Fruit fly (Drosophila melanogaster): Measurements from ENCODE around the gene CG33229.

The CG33229 gene

DNA sequence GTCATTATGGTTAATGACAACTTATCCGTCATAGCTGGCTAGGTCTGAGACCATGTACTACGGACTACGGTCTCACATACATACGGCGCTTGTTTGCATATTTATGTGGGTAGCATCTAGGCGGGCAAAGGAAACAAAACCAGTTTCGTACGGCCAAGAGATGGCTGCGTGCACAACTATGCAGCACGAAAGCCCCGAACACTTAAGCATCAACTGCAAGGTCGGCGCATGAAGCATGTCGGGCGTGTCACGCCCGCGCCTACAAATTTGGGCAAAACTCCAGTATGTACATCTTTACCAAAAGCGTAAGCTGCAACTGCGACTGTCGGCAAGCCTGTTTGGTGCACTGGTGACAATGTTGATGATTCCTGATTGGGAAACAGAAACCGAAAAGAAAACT, 45.7 kb upstream of the CG33229 start (continued):
- no peak for TF ChIP-seq Blimp-1 (GFP tag; optimal IDR thresholded peaks at IDR 0.05)
- no peak for TF ChIP-seq caup (GFP tag; optimal IDR thresholded peaks at IDR 0.05; ENCODE audit: severe bottlenecking)
- no peak for TF ChIP-seq CG8388 (GFP tag; optimal IDR thresholded peaks at IDR 0.05)
- no peak for TF ChIP-seq CHES-1-like (GFP tag; optimal IDR thresholded peaks at IDR 0.05)
- no peak for TF ChIP-seq gsb-n (tag; optimal IDR thresholded peaks at IDR 0.05)
- 0 out of 4 replicates have a peak, but pooled peaks have one; percentile 33 for TF ChIP-seq chinmo (GFP tag; IDR thresholded peaks at IDR 0.05; ENCODE audit: partially characterized antibody)
- no peak for TF ChIP-seq lola (GFP tag; optimal IDR thresholded peaks at IDR 0.05)
- no peak for TF ChIP-seq CG2202 (tag; optimal IDR thresholded peaks at IDR 0.05)
- TF ChIP-seq sr (GFP tag; IDR thresholded peaks at IDR 0.05) = 0 out of 3 replicates have a peak, but pooled peaks have one; percentile 10
- TF ChIP-seq tna (GFP tag; IDR thresholded peaks at IDR 0.05; ENCODE audit: partially characterized antibody) = no peak
- no peak for TF ChIP-seq Chrac-16 (GFP tag; optimal IDR thresholded peaks at IDR 0.05)
- no peak for TF ChIP-seq sisA (GFP tag; IDR thresholded peaks at IDR 0.05)
- peak; percentile 29 for TF ChIP-seq gcm (GFP tag; optimal IDR thresholded peaks at IDR 0.05)
- no peak for TF ChIP-seq twi (tag; optimal IDR thresholded peaks at IDR 0.05)
- 0 out of 2 replicates have a peak, but pooled peaks have one; percentile 17 for TF ChIP-seq vvl (GFP tag; IDR thresholded peaks at IDR 0.05)
- peak; percentile 38; the same call in 1 of the 2 replicates for TF ChIP-seq Scr (GFP tag; IDR thresholded peaks at IDR 0.05; ENCODE audit: partially characterized antibody)
- no peak for TF ChIP-seq Dad (GFP tag; optimal IDR thresholded peaks at IDR 0.05)
- 0 out of 2 replicates have a peak, but pooled peaks have one; percentile 3 for TF ChIP-seq Rx (GFP tag; IDR thresholded peaks at IDR 0.05)
- TF ChIP-seq zen2 (GFP tag; IDR thresholded peaks at IDR 0.05; ENCODE audit: partially characterized antibody) = 0 out of 3 replicates have a peak, but pooled peaks have one; percentile 29
- TF ChIP-seq CG16813 (GFP tag; IDR thresholded peaks at IDR 0.05; ENCODE audit: partially characterized antibody) = 0 out of 3 replicates have a peak, but pooled peaks have one; percentile 33
- TF ChIP-seq Hey (tag; optimal IDR thresholded peaks at IDR 0.05) = no peak
- TF ChIP-seq Spps (tag; optimal IDR thresholded peaks at IDR 0.05) = no peak
- peak; percentile 29; the same call in 1 of the 3 replicates for TF ChIP-seq CG7963 (GFP tag; IDR thresholded peaks at IDR 0.05; ENCODE audit: partially characterized antibody)
- no peak for TF ChIP-seq CG12659 (GFP tag; optimal IDR thresholded peaks at IDR 0.05)
- TF ChIP-seq Trl (optimal IDR thresholded peaks at IDR 0.05) = no peak
- no peak for TF ChIP-seq Trl (GFP tag; optimal IDR thresholded peaks at IDR 0.05)
- no peak for TF ChIP-seq CG4328 (GFP tag; optimal IDR thresholded peaks at IDR 0.05)
- TF ChIP-seq B-H2 (GFP tag; optimal IDR thresholded peaks at IDR 0.05) = no peak
- no peak for TF ChIP-seq Asciz (GFP tag; optimal IDR thresholded peaks at IDR 0.05)
- TF ChIP-seq insv (GFP tag; optimal IDR thresholded peaks at IDR 0.05) = no peak
- TF ChIP-seq Doc3 (GFP tag; IDR thresholded peaks at IDR 0.05; ENCODE audit: partially characterized antibody) = peak; percentile 25; the same call in 1 of the 3 replicates
- TF ChIP-seq Poxn (GFP tag; IDR thresholded peaks at IDR 0.05) = no peak
- TF ChIP-seq Oli (tag; optimal IDR thresholded peaks at IDR 0.05) = no peak
- TF ChIP-seq ftz-f1 (GFP tag; optimal IDR thresholded peaks at IDR 0.05) = no peak
- TF ChIP-seq C15 (GFP tag; IDR thresholded peaks at IDR 0.05) = no peak
- TF ChIP-seq hb (GFP tag; IDR thresholded peaks at IDR 0.05; ENCODE audit: partially characterized antibody) = no peak
- TF ChIP-seq nmo (GFP tag; optimal IDR thresholded peaks at IDR 0.05) = no peak
- no peak for TF ChIP-seq CG11695 (GFP tag; IDR thresholded peaks at IDR 0.05)
- no peak for TF ChIP-seq Myb (GFP tag; optimal IDR thresholded peaks at IDR 0.05)
- no peak for TF ChIP-seq rib (GFP tag; IDR thresholded peaks at IDR 0.05)
- TF ChIP-seq CG13424 (tag; optimal IDR thresholded peaks at IDR 0.05) = no peak
- TF ChIP-seq CG17385 (GFP tag; optimal IDR thresholded peaks at IDR 0.05) = no peak
- TF ChIP-seq Taf1 (GFP tag; IDR thresholded peaks at IDR 0.05) = no peak
- peak; percentile 37; the same call in 1 of the 3 replicates for TF ChIP-seq knrl (GFP tag; IDR thresholded peaks at IDR 0.05; ENCODE audit: partially characterized antibody)
- no peak for TF ChIP-seq CG31441 (GFP tag; IDR thresholded peaks at IDR 0.05)
- TF ChIP-seq BEAF-32 (GFP tag; optimal IDR thresholded peaks at IDR 0.05) = peak; percentile 40
- TF ChIP-seq sna (GFP tag; IDR thresholded peaks at IDR 0.05; ENCODE audit: partially characterized antibody) = peak; percentile 36; the same call in 1 of the 2 replicates
- peak; percentile 65 for TF ChIP-seq bbx (GFP tag; IDR thresholded peaks at IDR 0.05; ENCODE audit: partially characterized antibody)

All from whole organism, embryonic.